Worm (Caenorhabditis elegans): Measurements from ENCODE around the gene srd-42.

srd-42 gene

DNA sequence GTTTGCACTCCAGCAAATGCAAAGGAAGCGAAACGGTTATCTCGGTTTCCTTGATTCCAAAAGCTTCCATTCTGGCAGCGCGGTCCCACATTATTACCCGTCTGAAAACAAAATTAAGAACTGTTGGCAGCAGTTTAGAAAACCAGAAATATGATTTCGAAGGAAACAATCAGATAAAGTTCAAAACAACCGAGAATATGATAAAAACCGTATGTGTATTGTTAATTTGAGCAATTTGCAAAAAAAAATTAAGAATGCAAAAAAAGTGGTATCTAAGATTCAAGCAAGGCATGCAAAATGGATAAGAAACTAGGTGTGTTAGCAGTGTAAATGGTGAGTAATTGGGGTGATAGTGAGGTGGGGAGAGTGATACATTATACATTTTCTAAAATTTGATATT is 14.5 kb downstream of the srd-42 start, which contains the start of gene R04D3.4:
TSS of gene R04D3.4 (minus strand) at position 101 of the 400 bp plus-strand sequence.
- TF ChIP-seq unc-62 (GFP tag; optimal IDR thresholded peaks at IDR 0.05) (no peak), nhr-25 (tag; optimal IDR thresholded peaks at IDR 0.05) (no peak)

ce11 chrX:13286533-13286932 is 16.7 kb downstream of the srd-42 start, which contains the start of gene R04D3.2:
Gene R04D3.2 (minus strand): TSS chrX:13286633.
- TF ChIP-seq daf-12 (tag; optimal IDR thresholded peaks at IDR 0.05), result no peak
- no peak for TF ChIP-seq snpc-4 (tag; optimal IDR thresholded peaks at IDR 0.05)
- no peak for TF ChIP-seq unc-39 (tag; optimal IDR thresholded peaks at IDR 0.05)
- no peak for TF ChIP-seq R02D3.7 (tag; optimal IDR thresholded peaks at IDR 0.05)
- no peak for TF ChIP-seq pqm-1 (tag; optimal IDR thresholded peaks at IDR 0.05)
- no peak for TF ChIP-seq lin-39 (tag; optimal IDR thresholded peaks at IDR 0.05)
- TF ChIP-seq aly-2 (tag; optimal IDR thresholded peaks at IDR 0.05), result no peak
- no peak for TF ChIP-seq ztf-11 (tag; optimal IDR thresholded peaks at IDR 0.05)
- TF ChIP-seq unc-62 (GFP tag; optimal IDR thresholded peaks at IDR 0.05), result no peak
- TF ChIP-seq mdl-1 (tag; optimal IDR thresholded peaks at IDR 0.05), result no peak
- no peak for TF ChIP-seq ceh-9 (tag; optimal IDR thresholded peaks at IDR 0.05)
- no peak for TF ChIP-seq lsy-12 (tag; optimal IDR thresholded peaks at IDR 0.05)
- no peak for TF ChIP-seq nhr-67 (tag; optimal IDR thresholded peaks at IDR 0.05)
- no peak for TF ChIP-seq elt-2 (tag; optimal IDR thresholded peaks at IDR 0.05)
- TF ChIP-seq ceh-82 (tag; optimal IDR thresholded peaks at IDR 0.05), result no peak
- no peak for TF ChIP-seq nhr-76 (tag; optimal IDR thresholded peaks at IDR 0.05)
- TF ChIP-seq nhr-11 (tag; optimal IDR thresholded peaks at IDR 0.05), result no peak
- no peak for TF ChIP-seq fkh-10 (GFP tag; optimal IDR thresholded peaks at IDR 0.05)
- no peak for TF ChIP-seq hmg-11 (tag; optimal IDR thresholded peaks at IDR 0.05)

- no peak for TF ChIP-seq unc-62 (GFP tag; optimal IDR thresholded peaks at IDR 0.05)
- TF ChIP-seq ceh-28 (tag; optimal IDR thresholded peaks at IDR 0.05), result no peak
- no peak for TF ChIP-seq fkh-10 (GFP tag; optimal IDR thresholded peaks at IDR 0.05)
- TF ChIP-seq nhr-76 (tag; optimal IDR thresholded peaks at IDR 0.05), result no peak
- no peak for TF ChIP-seq nhr-43 (tag; optimal IDR thresholded peaks at IDR 0.05; ENCODE audit: poor library complexity, severe bottlenecking)
These were observed 18.6 kb downstream of the srd-42 start for ce11 chrX:13284618-13285017.

DNA sequence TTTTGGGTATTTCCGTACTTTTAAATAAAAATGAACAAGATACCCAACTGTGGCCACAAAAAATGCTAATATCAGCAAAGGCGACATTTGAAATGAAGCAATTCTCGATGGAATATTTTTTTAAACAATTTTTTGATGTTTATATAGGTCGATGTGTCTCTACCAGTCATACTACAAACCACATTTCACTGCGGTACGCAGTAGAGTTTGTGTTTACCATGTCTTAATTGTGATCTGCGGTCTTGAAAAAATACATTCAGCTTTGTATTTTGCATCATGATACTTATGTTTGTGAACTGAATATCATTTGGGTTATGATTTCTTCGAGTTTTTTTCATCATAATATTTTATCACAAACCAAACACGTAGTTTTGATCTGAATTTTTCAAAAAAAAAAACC is 19.2 kb downstream of the srd-42 start, which contains the start of gene cyp-14A4:
TSS of gene cyp-14A4 (minus strand) at position 107 of the 400 bp plus-strand sequence.
- no peak for TF ChIP-seq egl-5 (tag; optimal IDR thresholded peaks at IDR 0.05)
- TF ChIP-seq lsy-12 (tag; optimal IDR thresholded peaks at IDR 0.05), result no peak
- TF ChIP-seq mml-1 (tag; optimal IDR thresholded peaks at IDR 0.05), result no peak
- TF ChIP-seq daf-12 (tag; optimal IDR thresholded peaks at IDR 0.05), result no peak
- no peak for TF ChIP-seq nhr-67 (tag; optimal IDR thresholded peaks at IDR 0.05)
- TF ChIP-seq lin-39 (tag; optimal IDR thresholded peaks at IDR 0.05), result no peak
- no peak for TF ChIP-seq ama-1 (optimal IDR thresholded peaks at IDR 0.05)
- no peak for TF ChIP-seq nhr-76 (tag; optimal IDR thresholded peaks at IDR 0.05)
- no peak for TF ChIP-seq sea-2 (GFP tag; optimal IDR thresholded peaks at IDR 0.05)
- no peak for TF ChIP-seq ceh-82 (tag; optimal IDR thresholded peaks at IDR 0.05)
- TF ChIP-seq ceh-16 (tag; optimal IDR thresholded peaks at IDR 0.05), result no peak
- TF ChIP-seq R02D3.7 (tag; optimal IDR thresholded peaks at IDR 0.05), result no peak
- TF ChIP-seq ztf-11 (tag; optimal IDR thresholded peaks at IDR 0.05), result no peak
- TF ChIP-seq eor-1 (tag; optimal IDR thresholded peaks at IDR 0.05), result no peak
- TF ChIP-seq hmg-11 (tag; optimal IDR thresholded peaks at IDR 0.05), result no peak
- TF ChIP-seq unc-62 (GFP tag; optimal IDR thresholded peaks at IDR 0.05), result no peak
- no peak for TF ChIP-seq aly-2 (tag; optimal IDR thresholded peaks at IDR 0.05)

DNA sequence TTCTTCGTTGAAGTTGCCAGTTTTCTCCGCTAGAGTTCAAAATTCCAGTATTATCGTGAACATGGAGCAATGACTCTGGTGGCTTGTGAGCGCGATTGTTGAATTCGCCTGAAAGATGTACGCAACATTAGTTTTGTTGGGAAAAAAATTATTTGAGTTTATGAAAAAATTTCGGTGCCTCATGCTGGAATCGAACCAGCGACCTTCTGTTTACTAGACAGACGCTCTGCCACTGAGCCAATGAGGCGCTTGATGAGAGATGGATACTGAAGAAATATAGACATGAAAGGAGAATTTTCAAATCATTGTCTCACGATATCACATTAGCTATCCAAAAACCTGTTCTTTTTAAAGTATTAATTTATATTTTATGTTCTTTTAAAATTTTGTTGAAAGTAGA is 19.8 kb downstream of the srd-42 start:
- TF ChIP-seq nhr-43 (tag; optimal IDR thresholded peaks at IDR 0.05; ENCODE audit: poor library complexity, severe bottlenecking) (peak; percentile 62), nhr-25 (tag; optimal IDR thresholded peaks at IDR 0.05) (no peak), nhr-12 (tag; optimal IDR thresholded peaks at IDR 0.05) (no peak), pha-4 (tag; optimal IDR thresholded peaks at IDR 0.05) (no peak), ama-1 (optimal IDR thresholded peaks at IDR 0.05) (no peak), elt-2 (tag; optimal IDR thresholded peaks at IDR 0.05) (peak; percentile 16), R02D3.7 (tag; optimal IDR thresholded peaks at IDR 0.05) (no peak), lin-15B (tag; optimal IDR thresholded peaks at IDR 0.05) (no peak), unc-39 (tag; optimal IDR thresholded peaks at IDR 0.05) (no peak), aly-2 (tag; optimal IDR thresholded peaks at IDR 0.05) (no peak), nhr-11 (tag; optimal IDR thresholded peaks at IDR 0.05) (no peak), unc-62 (GFP tag; optimal IDR thresholded peaks at IDR 0.05) (no peak), ceh-28 (tag; optimal IDR thresholded peaks at IDR 0.05) (no peak), ceh-82 (tag; optimal IDR thresholded peaks at IDR 0.05) (no peak)

- TF ChIP-seq skn-1 (tag; optimal IDR thresholded peaks at IDR 0.05) (no peak), hmg-11 (tag; optimal IDR thresholded peaks at IDR 0.05) (no peak), mdl-1 (tag; optimal IDR thresholded peaks at IDR 0.05) (no peak), lin-15B (tag; optimal IDR thresholded peaks at IDR 0.05) (no peak), nhr-77 (tag; optimal IDR thresholded peaks at IDR 0.05) (no peak), tbx-2 (tag; optimal IDR thresholded peaks at IDR 0.05) (no peak), nhr-12 (tag; optimal IDR thresholded peaks at IDR 0.05) (no peak)
These were observed 24.4 kb downstream of the srd-42 start, which contains the start of gene phf-33 for ce11 chrX:13278876-13279275. Gene phf-33 (minus strand): TSS chrX:13278976.
